Worm (Caenorhabditis elegans): ENCODE results near the gene oac-41.

- no peak for TF ChIP-seq ekl-4 (GFP tag; IDR thresholded peaks at IDR 0.05)
- TF ChIP-seq F23B12.7 (tag; optimal IDR thresholded peaks at IDR 0.05; ENCODE audit: insufficient read depth): no peak
- TF ChIP-seq attf-3 (GFP tag; conservative IDR thresholded peaks at IDR 0.05): no peak
- no peak for TF ChIP-seq nhr-179 (tag; optimal IDR thresholded peaks at IDR 0.05)
- TF ChIP-seq F33H1.4 (GFP tag; IDR thresholded peaks at IDR 0.05): no peak
- TF ChIP-seq F22D6.2 (tag; optimal IDR thresholded peaks at IDR 0.05): no peak
- TF ChIP-seq madf-8 (GFP tag; conservative IDR thresholded peaks at IDR 0.05): no peak
- TF ChIP-seq nfya-1 (tag; optimal IDR thresholded peaks at IDR 0.05; ENCODE audit: borderline replicate concordance, insufficient read depth): no peak
- TF ChIP-seq lin-35 (GFP tag; optimal IDR thresholded peaks at IDR 0.05): no peak
- TF ChIP-seq athp-1 (tag; optimal IDR thresholded peaks at IDR 0.05): no peak
- TF ChIP-seq madf-6 (GFP tag; IDR thresholded peaks at IDR 0.05): no peak
- no peak for TF ChIP-seq ceh-79 (tag; optimal IDR thresholded peaks at IDR 0.05)
- no peak for TF ChIP-seq ets-4 (GFP tag; optimal IDR thresholded peaks at IDR 0.05)
- no peak for TF ChIP-seq fkh-3 (tag; optimal IDR thresholded peaks at IDR 0.05)
Observed at ce11 chrV:9053235-9053634, 31.3 kb upstream of the oac-41 start.

Data from whole organism, young adult.